Fruit fly (Drosophila melanogaster): ENCODE measurements around the gene CG6770.
A peak's percentile ranks its signal among the peaks of the same experiment; 100 is the strongest.

Gene CG6770

dm6 chr2L:12026458-12027431 lies 19.2 kb downstream of the CG6770 start (continued):
- TF ChIP-seq grau (tag; optimal IDR thresholded peaks at IDR 0.05), result peak; percentile 70
- TF ChIP-seq az2 (GFP tag; optimal IDR thresholded peaks at IDR 0.05), result peak; percentile 32
- TF ChIP-seq Sry-δ (GFP tag; optimal IDR thresholded peaks at IDR 0.05), result peak; percentile 29
- TF ChIP-seq CG8089 (GFP tag; optimal IDR thresholded peaks at IDR 0.05), result no peak
- no peak for TF ChIP-seq salm (tag; optimal IDR thresholded peaks at IDR 0.05)
- TF ChIP-seq CG6791 (GFP tag; IDR thresholded peaks at IDR 0.05; ENCODE audit: partially characterized antibody), result peak; percentile 9; the same call in 1 of the 3 replicates
- TF ChIP-seq CG3281 (GFP tag; optimal IDR thresholded peaks at IDR 0.05), result peak; percentile 66
- TF ChIP-seq CG10267 (tag; optimal IDR thresholded peaks at IDR 0.05), result peak; percentile 27
- no peak for TF ChIP-seq sna (GFP tag; IDR thresholded peaks at IDR 0.05; ENCODE audit: partially characterized antibody)
- no peak for TF ChIP-seq hkb (optimal IDR thresholded peaks at IDR 0.05)
- TF ChIP-seq hkb (GFP tag; IDR thresholded peaks at IDR 0.05), result 0 out of 2 replicates have a peak, but pooled peaks have one; percentile 21
- no peak for TF ChIP-seq D (optimal IDR thresholded peaks at IDR 0.05)
- peak; percentile 67 for TF ChIP-seq D (GFP tag; optimal IDR thresholded peaks at IDR 0.05)
- TF ChIP-seq CG4820 (GFP tag; optimal IDR thresholded peaks at IDR 0.05), result peak; percentile 35
- TF ChIP-seq mld (GFP tag; IDR thresholded peaks at IDR 0.05; ENCODE audit: partially characterized antibody), result no peak
- 0 out of 3 replicates have a peak, but pooled peaks have one; percentile 21 for TF ChIP-seq Doc3 (GFP tag; IDR thresholded peaks at IDR 0.05; ENCODE audit: partially characterized antibody)
- TF ChIP-seq B-H2 (GFP tag; optimal IDR thresholded peaks at IDR 0.05), result no peak
- TF ChIP-seq stwl (tag; optimal IDR thresholded peaks at IDR 0.05), result no peak
- TF ChIP-seq CG9215 (GFP tag; IDR thresholded peaks at IDR 0.05), result no peak
- peak; percentile 47; the same call in 1 of the 2 replicates for TF ChIP-seq E2f1 (GFP tag; IDR thresholded peaks at IDR 0.05)
- TF ChIP-seq sd (tag; optimal IDR thresholded peaks at IDR 0.05), result peak; percentile 39
- TF ChIP-seq CG18599 (GFP tag; optimal IDR thresholded peaks at IDR 0.05), result peak; percentile 56
- TF ChIP-seq CG1233 (GFP tag; optimal IDR thresholded peaks at IDR 0.05), result peak; percentile 54
- peak; percentile 81 for TF ChIP-seq CoRest (tag; optimal IDR thresholded peaks at IDR 0.05)
- TF ChIP-seq CG12104 (GFP tag; optimal IDR thresholded peaks at IDR 0.05), result peak; percentile 36
- TF ChIP-seq stc (GFP tag; IDR thresholded peaks at IDR 0.05), result 0 out of 2 replicates have a peak, but pooled peaks have one; percentile 25
- TF ChIP-seq jumu (GFP tag; optimal IDR thresholded peaks at IDR 0.05), result peak; percentile 5
- TF ChIP-seq CG12391 (tag; optimal IDR thresholded peaks at IDR 0.05), result peak; percentile 69
- TF ChIP-seq CG17359 (tag; optimal IDR thresholded peaks at IDR 0.05), result peak; percentile 30
- peak; percentile 13; the same call in 1 of the 2 replicates for TF ChIP-seq dimm (GFP tag; IDR thresholded peaks at IDR 0.05)
- peak; percentile 18 for TF ChIP-seq CG5180 (GFP tag; optimal IDR thresholded peaks at IDR 0.05)
- TF ChIP-seq CG2202 (tag; optimal IDR thresholded peaks at IDR 0.05), result no peak
- no peak for TF ChIP-seq Scr (GFP tag; IDR thresholded peaks at IDR 0.05; ENCODE audit: partially characterized antibody)
- TF ChIP-seq crol (GFP tag; IDR thresholded peaks at IDR 0.05), result peak; percentile 31; the same call in 1 of the 2 replicates
- no peak for TF ChIP-seq HLHmδ (GFP tag; optimal IDR thresholded peaks at IDR 0.05)
- TF ChIP-seq Oaz (GFP tag; IDR thresholded peaks at IDR 0.05), result no peak
- no peak for TF ChIP-seq CG4854 (GFP tag; optimal IDR thresholded peaks at IDR 0.05)
- TF ChIP-seq fd102C (GFP tag; optimal IDR thresholded peaks at IDR 0.05), result no peak
- peak; percentile 57 for TF ChIP-seq Ptx1 (GFP tag; IDR thresholded peaks at IDR 0.05)
- TF ChIP-seq Hand (GFP tag; optimal IDR thresholded peaks at IDR 0.05), result peak; percentile 35
- peak; percentile 30 for TF ChIP-seq tin (GFP tag; optimal IDR thresholded peaks at IDR 0.05)
- peak; percentile 61 for TF ChIP-seq sqz (GFP tag; optimal IDR thresholded peaks at IDR 0.05)
- TF ChIP-seq CG11560 (tag; IDR thresholded peaks at IDR 0.05), result no peak
- TF ChIP-seq Tbp (GFP tag; optimal IDR thresholded peaks at IDR 0.05), result no peak
- peak; percentile 44 for TF ChIP-seq Six4 (GFP tag; optimal IDR thresholded peaks at IDR 0.05)
- no peak for TF ChIP-seq CG34376 (GFP tag; optimal IDR thresholded peaks at IDR 0.05)
- TF ChIP-seq Usf (GFP tag; optimal IDR thresholded peaks at IDR 0.05), result peak; percentile 30
- TF ChIP-seq HLH3B (GFP tag; IDR thresholded peaks at IDR 0.05), result no peak
